Worm (Caenorhabditis elegans): ENCODE data around the gene C23H5.15.
"Not testable (repeated sequence)": the region's sequence is repeated elsewhere in the genome, so short reads cannot be mapped to it uniquely, and the experiment has no call there.

The C23H5.15 gene

DNA sequence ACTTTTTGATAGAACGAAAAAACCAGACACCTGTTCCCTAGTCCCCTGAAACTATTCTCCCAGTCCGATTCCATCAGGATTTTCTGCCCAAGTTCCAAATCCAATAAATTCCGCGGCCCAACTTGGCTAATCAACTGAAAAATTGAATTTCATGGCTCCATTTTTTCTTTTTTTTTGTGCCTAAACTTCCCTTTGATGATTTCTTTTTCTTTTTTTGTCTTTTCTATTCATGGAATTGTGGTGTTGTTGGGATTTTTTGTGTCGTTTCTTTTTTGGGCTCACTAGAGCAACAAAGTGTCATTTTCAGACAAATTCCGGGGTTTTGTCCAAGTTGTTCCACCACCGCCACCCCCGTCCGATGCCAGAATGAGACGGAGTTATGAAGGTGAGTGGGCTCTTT lies 36.8 kb downstream of the C23H5.15 start, which contains the start of gene arrd-26:
Gene arrd-26 (plus strand): TSS at position 301 of the 400 bp plus-strand sequence.
- no peak for TF ChIP-seq aly-1 (tag; optimal IDR thresholded peaks at IDR 0.05)
- no peak for TF ChIP-seq tra-4 (tag; optimal IDR thresholded peaks at IDR 0.05)
- no peak for TF ChIP-seq F13C5.2 (tag; optimal IDR thresholded peaks at IDR 0.05)
- no peak for TF ChIP-seq scrt-1 (GFP tag; IDR thresholded peaks at IDR 0.05)
- no peak for TF ChIP-seq pes-1 (GFP tag; IDR thresholded peaks at IDR 0.05)
- TF ChIP-seq tbx-11 (GFP tag; IDR thresholded peaks at IDR 0.05) = no peak
- TF ChIP-seq ceh-13 (GFP tag; optimal IDR thresholded peaks at IDR 0.05) = no peak
- TF ChIP-seq ets-7 (tag; optimal IDR thresholded peaks at IDR 0.05) = no peak
- TF ChIP-seq hnd-1 (tag; optimal IDR thresholded peaks at IDR 0.05) = no peak
- no peak for TF ChIP-seq flt-1 (GFP tag; IDR thresholded peaks at IDR 0.05)
- no peak for TF ChIP-seq ama-1 (optimal IDR thresholded peaks at IDR 0.05)
- no peak for TF ChIP-seq B0310.2 (tag; optimal IDR thresholded peaks at IDR 0.05)
- no peak for TF ChIP-seq tbx-37 (GFP tag; conservative IDR thresholded peaks at IDR 0.05)
- no peak for TF ChIP-seq hmbx-1 (tag; optimal IDR thresholded peaks at IDR 0.05)
- TF ChIP-seq hmg-4 (GFP tag; optimal IDR thresholded peaks at IDR 0.05) = no peak
- no peak for TF ChIP-seq sea-1 (GFP tag; conservative IDR thresholded peaks at IDR 0.05)
- TF ChIP-seq ceh-36 (tag; optimal IDR thresholded peaks at IDR 0.05) = no peak

ce11 chrIV:2059011-2059410 lies 43.7 kb downstream of the C23H5.15 start, which contains the start of gene R05C11.2:
TSS of gene R05C11.2 (minus strand) at chrIV:2059111.
- TF ChIP-seq hmg-4 (GFP tag; optimal IDR thresholded peaks at IDR 0.05) = no peak
- TF ChIP-seq hnd-1 (tag; optimal IDR thresholded peaks at IDR 0.05) = no peak
- TF ChIP-seq tbx-37 (GFP tag; conservative IDR thresholded peaks at IDR 0.05) = no peak
- TF ChIP-seq pes-1 (GFP tag; IDR thresholded peaks at IDR 0.05) = no peak
- no peak for TF ChIP-seq flt-1 (GFP tag; IDR thresholded peaks at IDR 0.05)
- no peak for TF ChIP-seq hmbx-1 (tag; optimal IDR thresholded peaks at IDR 0.05)
- no peak for TF ChIP-seq ceh-13 (GFP tag; optimal IDR thresholded peaks at IDR 0.05)
- TF ChIP-seq tra-4 (tag; optimal IDR thresholded peaks at IDR 0.05) = no peak
- TF ChIP-seq ets-7 (tag; optimal IDR thresholded peaks at IDR 0.05) = no peak
- no peak for TF ChIP-seq B0310.2 (tag; optimal IDR thresholded peaks at IDR 0.05)
- no peak for TF ChIP-seq ceh-36 (tag; optimal IDR thresholded peaks at IDR 0.05)
- no peak for TF ChIP-seq aly-1 (tag; optimal IDR thresholded peaks at IDR 0.05)
- no peak for TF ChIP-seq tbx-11 (GFP tag; IDR thresholded peaks at IDR 0.05)
- TF ChIP-seq scrt-1 (GFP tag; IDR thresholded peaks at IDR 0.05) = no peak
- TF ChIP-seq ama-1 (optimal IDR thresholded peaks at IDR 0.05) = no peak
- no peak for TF ChIP-seq F13C5.2 (tag; optimal IDR thresholded peaks at IDR 0.05)
- no peak for TF ChIP-seq sea-1 (GFP tag; conservative IDR thresholded peaks at IDR 0.05)

- no peak for TF ChIP-seq F13C5.2 (tag; optimal IDR thresholded peaks at IDR 0.05)
- no peak for TF ChIP-seq tra-4 (tag; optimal IDR thresholded peaks at IDR 0.05)
- no peak for TF ChIP-seq ceh-13 (GFP tag; optimal IDR thresholded peaks at IDR 0.05)
- no peak; the same call in 1 of the 2 replicates for TF ChIP-seq pes-1 (GFP tag; IDR thresholded peaks at IDR 0.05)
- TF ChIP-seq sea-1 (GFP tag; conservative IDR thresholded peaks at IDR 0.05) = no peak
- no peak for TF ChIP-seq scrt-1 (GFP tag; IDR thresholded peaks at IDR 0.05)
- TF ChIP-seq aly-1 (tag; optimal IDR thresholded peaks at IDR 0.05) = no peak
- TF ChIP-seq hnd-1 (tag; optimal IDR thresholded peaks at IDR 0.05) = no peak
- TF ChIP-seq ama-1 (optimal IDR thresholded peaks at IDR 0.05) = no peak
- no peak for TF ChIP-seq tbx-37 (GFP tag; conservative IDR thresholded peaks at IDR 0.05)
- no peak for TF ChIP-seq hmbx-1 (tag; optimal IDR thresholded peaks at IDR 0.05)
- no peak for TF ChIP-seq tbx-11 (GFP tag; IDR thresholded peaks at IDR 0.05)
- TF ChIP-seq flt-1 (GFP tag; IDR thresholded peaks at IDR 0.05) = no peak
- no peak for TF ChIP-seq ceh-36 (tag; optimal IDR thresholded peaks at IDR 0.05)
- TF ChIP-seq hmg-4 (GFP tag; optimal IDR thresholded peaks at IDR 0.05) = no peak
- no peak for TF ChIP-seq B0310.2 (tag; optimal IDR thresholded peaks at IDR 0.05)
- no peak for TF ChIP-seq ets-7 (tag; optimal IDR thresholded peaks at IDR 0.05)
Observed at ce11 chrIV:2057462-2057861, 45.2 kb downstream of the C23H5.15 start.

DNA sequence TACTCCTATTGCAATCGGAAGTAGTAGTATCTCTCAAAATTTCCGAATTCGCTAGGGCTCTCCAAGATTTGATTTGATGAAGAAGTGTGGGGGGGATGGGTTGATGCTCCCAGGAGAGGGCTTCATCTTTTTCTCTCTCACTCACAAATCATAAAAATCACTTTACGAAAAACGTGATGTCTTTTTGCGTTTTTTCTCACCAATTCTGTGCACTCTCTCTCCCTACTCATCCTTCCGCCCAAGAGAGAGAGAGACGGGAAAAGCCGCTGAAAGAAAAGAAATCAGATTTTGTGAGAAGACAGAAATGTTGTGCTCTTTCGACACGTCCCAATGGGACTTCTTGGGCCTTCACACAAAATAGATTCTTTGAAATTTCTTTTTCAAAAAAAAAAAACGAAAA lies 49.1 kb downstream of the C23H5.15 start:
- TF ChIP-seq hmg-4 (GFP tag; optimal IDR thresholded peaks at IDR 0.05) (no peak), hmbx-1 (tag; optimal IDR thresholded peaks at IDR 0.05) (no peak), hnd-1 (tag; optimal IDR thresholded peaks at IDR 0.05) (no peak), flt-1 (GFP tag; IDR thresholded peaks at IDR 0.05) (no peak)

DNA sequence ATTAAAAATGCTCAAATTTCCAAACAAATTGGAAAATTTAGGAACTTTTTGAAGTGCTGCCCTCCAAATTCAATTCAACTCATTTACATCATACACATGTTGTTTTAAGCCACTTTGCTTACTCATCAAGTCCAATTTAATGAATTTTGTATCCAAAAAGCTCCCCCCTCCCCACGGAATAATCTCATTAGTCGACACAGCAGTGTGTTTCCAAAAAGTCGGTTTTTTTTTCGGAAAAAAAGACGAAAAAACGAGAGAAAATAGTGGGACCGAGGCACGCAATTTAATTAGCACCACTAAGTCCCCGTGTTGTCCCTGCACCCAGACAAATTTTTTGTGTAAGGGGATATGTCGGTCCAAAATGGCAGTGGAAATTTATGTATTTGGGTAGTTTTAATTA lies 50.4 kb downstream of the C23H5.15 start:
- TF ChIP-seq flt-1 (GFP tag; IDR thresholded peaks at IDR 0.05) (no peak), hnd-1 (tag; optimal IDR thresholded peaks at IDR 0.05) (no peak), hmbx-1 (tag; optimal IDR thresholded peaks at IDR 0.05) (no peak)

- not testable (repeated sequence) for TF ChIP-seq tbx-37 (GFP tag; conservative IDR thresholded peaks at IDR 0.05); hmg-4 (GFP tag; optimal IDR thresholded peaks at IDR 0.05); tra-4 (tag; optimal IDR thresholded peaks at IDR 0.05)
Observed at ce11 chrIV:2051195-2051594, 51.5 kb downstream of the C23H5.15 start, which contains the start of gene R05C11.4. TSS of gene R05C11.4 (plus strand) at chrIV:2051495.
